Fruit fly (Drosophila melanogaster) ovary, adult (tissue): ENCODE results near the gene btn.

Experiments used
- CG17801 ChIP-seq: fragments of 200-800 bp; optimal IDR thresholded peaks from 2 replicates; lab custom pipeline; 2019; ENCODE audit warnings: missing biosample characterization, mild to moderate bottlenecking, missing genetic modification characterization, moderate library complexity; ENCODE audit not compliant: partially characterized antibody

The btn gene

DNA sequence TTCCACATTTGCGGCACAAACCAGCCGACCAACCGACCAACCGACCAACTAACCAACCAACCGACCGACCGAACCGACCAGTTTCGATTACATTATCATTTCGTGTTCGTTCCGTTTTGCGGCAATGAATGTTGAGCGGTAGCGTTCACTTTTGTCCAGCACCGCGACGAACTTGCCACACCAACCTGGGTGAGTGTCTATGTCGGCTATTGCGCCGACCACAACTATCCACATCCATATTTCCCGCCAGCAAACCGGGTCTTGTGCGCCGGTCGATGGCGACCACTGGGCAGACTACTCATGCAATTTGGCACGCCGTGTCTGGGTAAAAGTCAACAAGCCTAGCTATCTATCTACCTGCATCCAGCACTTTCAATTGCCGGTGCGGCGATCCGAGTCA lies 9.4 kb downstream of the btn start:
- TF ChIP-seq CG17801, result no peak

DNA sequence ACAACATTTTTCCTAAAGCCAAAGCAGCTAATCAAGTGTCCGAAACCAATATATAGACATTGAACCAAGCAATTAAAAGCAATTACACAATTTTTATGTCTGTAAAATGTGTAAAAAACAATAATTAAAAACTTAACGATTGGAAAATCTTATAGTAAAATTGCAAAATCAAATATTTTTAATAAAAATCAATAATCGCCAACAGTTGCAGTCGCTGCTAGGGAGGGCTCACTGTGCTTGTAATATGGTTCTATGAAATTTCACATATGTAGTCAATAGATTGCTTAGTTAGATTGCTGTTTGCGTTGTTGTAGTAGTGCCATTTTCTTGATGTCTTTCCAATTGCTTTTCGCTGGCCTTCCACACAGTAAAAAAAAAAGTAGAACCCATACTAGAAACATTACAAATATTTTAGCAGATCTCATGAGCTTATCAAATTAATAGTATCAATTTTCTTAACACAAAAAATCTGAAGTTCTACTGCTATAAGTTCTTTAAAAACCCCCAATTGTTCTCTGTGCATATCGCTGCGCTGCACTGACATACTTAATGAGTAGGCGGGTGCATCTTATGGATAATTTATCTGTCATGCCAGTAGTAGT lies 10.2 kb downstream of the btn start:
- TF ChIP-seq CG17801, result no peak

DNA sequence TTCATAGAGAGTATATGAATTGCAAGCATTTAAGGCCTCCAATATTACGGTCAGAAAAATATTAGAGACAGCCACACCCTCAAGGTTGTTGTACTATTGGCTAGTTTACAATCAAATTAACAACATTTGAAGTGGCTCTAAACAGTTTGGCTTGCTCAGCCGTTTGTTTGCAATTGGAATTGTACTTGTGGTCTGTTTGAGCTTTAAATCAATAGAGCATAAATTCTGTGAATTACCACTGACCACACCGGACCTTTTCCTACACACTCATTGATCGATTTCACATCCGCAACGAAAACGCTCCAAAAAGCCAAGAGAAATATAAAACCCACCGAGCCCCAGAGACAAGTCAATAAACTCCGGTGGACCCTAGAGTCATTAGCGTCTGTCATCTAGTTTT lies 12.8 kb downstream of the btn start:
- no peak for TF ChIP-seq CG17801

DNA sequence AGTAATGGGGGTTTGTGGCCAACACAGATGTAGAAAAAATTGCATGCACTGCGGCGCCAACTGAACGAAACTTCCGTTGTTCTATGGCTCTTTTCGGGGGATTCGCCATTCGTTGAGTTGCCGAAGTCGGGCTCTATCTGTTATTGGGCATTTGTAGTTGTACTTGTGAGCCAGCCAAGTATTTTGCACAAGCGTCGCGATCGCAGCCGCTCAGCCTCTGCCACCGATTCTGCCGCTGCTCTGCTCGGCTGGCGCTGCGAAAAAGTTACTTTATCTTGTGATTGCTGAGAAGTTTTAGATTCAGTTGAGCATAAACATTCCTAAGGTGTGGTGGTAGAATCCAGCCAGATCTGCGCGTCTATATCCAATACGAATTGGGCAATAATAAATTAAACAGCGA lies 16.5 kb downstream of the btn start, which contains the start of gene CG33110:
CG33110 (plus strand) TSS at position 301 of the 400 bp plus-strand sequence.
- no peak for TF ChIP-seq CG17801

DNA sequence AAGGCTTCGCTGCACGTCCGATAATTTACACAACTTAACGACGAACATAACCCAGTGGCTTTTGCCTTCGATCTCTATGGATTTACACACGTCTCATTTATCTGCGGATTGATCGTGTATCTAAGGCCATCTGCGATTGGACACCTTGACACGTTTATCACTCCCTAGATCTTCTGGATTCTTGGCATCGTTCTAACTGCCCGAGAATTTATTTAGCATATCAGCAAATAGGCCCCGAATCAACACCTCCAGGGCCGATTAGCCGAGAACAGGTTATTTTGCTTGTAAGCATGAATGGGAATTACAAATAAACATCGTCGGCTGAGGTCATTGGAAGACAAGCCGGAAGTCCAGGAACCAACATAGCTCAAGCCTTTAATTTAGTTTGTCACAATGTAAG lies 17.9 kb downstream of the btn start:
- TF ChIP-seq CG17801, result no peak

DNA sequence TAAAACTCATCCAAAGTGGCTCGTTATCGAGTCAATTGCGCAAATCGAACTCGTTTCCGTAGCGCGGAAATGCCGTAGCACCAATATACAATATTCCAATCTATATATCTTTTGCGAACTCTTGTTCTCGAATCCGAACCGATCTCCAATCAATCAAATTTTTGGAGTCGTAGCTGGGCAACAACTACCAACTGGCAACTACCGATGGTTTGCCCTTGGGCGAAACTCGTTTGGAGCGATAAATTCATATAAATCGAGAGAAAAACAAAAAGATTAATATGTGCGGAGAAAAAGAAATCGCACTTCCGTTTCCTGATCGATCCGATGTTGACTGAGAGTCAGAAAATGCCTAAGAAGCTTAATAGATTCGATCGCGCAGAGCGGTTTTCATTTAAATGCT lies 20.7 kb downstream of the btn start:
- TF ChIP-seq CG17801, result no peak

DNA sequence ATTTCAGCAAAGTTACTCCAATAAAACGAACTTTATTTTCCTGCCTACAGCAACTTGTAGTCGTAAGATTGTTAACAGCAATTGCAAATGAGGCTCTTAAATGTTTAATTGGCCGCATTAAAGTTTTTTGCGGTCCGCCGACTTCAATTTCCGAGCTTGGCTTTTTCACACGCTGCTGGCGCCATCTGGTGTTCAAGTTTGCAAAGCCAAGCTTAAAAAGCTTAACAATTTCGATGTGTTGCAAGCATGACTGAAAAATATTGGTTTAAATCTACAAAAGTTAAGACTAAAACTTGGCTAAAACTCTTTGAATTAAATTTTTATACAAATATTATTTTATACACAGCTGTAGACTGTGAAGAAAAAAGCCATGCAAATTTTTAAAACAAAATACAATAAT lies 21.7 kb downstream of the btn start:
- TF ChIP-seq CG17801, result no peak

DNA sequence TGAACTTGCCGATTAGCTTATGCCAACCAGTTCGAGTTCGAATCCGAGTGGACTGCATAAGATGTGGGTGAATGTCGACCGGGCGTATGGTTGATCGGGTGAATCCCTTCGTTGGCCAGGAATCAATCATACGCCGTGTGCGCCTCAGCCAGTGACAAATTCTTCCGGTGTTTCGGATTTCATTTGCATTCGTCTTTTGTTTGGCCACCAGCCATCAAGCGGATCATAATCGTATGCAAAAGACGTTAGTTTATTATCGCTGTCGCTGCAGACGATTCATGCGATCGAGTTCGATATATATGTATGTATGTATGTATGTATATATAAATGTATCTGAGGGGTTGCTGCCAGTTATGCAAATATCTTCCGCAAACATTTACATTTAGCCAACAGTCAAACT lies 22.3 kb downstream of the btn start:
- TF ChIP-seq CG17801, result no peak

DNA sequence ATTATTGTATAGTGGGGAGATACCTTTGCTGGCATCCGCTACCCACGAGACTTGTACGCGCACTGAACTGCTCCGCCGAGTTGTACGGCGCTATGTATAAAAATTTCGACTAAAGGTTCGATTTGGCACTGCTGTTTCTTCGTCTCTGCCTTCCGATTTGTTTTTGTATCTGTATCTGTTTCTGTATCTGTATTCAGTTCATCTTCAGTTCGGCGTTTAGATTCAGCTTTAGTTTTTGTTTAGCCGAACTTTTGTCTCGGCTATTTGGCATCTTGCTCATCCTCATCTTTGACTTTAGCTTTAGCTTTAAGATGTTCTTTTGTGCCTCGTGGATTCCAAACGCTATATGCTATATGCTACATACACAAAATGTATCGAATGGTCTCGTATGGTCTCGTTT lies 23.9 kb downstream of the btn start, which contains the start of gene sit:
sit (minus strand) TSS at position 71 of the 400 bp plus-strand sequence.
- TF ChIP-seq CG17801, result no peak

DNA sequence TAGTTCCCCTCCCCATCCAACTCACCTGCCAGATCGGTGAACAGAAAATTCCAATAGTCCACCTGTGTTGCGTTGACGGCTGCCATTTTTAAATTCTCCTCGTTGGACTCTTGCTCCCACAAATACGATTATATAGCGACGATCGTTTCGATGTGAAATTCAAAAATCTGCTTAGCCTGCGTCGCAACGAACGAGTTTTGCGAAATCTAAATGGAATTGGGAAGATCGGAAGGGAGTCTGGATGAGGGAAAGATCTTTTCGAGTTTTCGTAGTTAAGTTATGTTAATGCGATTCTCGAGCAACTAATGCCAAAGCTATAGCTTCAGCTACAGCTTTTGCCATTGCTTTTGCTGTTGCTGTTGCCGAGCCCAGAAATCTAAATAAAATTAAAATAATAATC lies 26.2 kb downstream of the btn start:
- no peak for TF ChIP-seq CG17801

DNA sequence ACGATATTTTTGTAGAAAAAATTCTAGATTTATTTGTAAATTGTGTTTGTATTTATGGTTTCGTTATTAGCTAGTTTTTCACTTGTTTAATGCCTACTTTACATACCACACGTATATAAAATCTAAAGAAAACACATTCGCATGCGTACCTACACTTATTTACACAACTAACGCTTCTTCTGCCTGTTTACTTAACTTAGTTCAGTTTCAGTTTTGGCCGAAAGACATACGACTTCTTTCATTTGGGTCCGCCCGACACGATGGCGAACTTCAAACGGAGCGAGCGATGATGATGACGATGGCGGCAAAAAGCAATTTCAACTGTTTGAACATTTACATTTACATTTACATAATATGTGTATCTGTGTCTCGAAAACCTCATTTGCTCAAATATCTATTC lies 28.0 kb downstream of the btn start:
- no peak for TF ChIP-seq CG17801

DNA sequence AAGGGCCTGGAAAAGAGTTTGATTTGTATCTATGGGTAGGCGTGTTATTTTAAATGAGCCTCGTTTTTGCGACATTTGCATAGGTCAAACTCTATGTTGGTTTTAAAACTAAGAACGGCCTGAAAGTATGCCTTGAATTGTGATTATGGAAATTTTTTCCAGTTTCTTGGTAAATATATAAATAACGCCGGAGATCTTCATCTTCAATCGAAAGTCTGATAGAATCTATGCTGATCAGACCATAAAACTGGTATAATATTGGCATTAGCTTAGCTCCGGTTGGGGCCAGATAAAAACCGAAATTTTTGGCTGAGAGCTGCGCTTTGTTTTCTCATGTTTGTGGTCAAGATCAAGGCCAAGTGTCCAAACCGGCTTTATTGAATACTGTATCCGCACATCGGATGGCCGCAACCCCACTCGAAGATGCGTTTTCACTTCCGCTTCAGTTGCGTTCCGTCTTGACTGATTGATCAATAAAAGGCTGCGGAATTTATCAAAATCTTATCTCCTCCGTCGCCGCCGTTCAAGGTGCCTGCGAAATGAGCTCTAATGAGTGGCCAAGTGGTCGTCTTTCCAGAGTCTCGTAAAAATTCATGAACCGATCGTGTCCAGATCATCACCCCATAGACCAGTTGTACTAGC lies 29.2 kb downstream of the btn start:
- TF ChIP-seq CG17801, result no peak

DNA sequence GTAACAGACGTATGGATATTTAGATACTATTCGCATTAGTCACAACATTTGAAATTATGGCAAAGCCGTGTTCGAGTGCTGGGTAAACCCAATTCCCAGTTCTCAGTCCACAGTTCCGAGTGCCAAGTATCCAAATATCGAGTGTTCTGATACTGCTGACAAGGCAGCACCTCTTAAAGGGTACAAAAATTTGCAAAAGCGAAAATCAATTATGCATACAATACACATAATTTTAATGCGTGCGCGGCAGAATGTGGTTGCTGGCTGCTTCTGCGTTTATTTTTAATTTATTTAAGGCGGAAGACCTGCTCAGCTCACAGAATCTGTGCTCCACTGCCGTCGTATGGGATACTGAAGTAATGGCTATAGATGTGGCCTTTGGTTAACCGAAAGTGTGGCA lies 33.7 kb downstream of the btn start:
- TF ChIP-seq CG17801, result no peak

DNA sequence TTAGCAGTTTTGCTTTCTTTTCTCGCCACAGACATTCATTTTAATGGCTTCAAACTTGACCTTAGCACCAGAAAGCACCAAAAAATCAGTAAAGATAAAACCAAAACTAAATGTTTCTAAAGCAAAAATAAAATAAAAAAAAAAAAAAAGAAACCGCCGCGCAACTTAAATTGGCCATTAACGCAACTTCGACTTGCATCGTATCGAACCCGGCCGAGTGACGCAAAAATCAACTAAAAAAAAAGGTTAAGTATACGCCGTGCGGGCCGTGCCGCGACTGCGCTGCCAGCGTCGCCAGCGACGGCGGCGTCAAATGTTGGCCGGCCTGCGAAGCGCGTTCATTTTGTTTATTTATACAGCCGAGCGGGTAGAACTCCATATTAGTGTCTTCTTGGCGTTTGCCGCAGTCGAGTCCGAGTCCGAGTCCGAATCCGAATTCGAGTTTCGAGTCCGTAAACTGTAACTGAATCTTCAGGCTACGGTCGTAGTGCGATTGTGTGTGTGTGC lies 36.1 kb downstream of the btn start, which contains the start of gene bond:
bond (plus strand) TSS at position 375 of the 507 bp plus-strand sequence.
- TF ChIP-seq CG17801, result peak; percentile 5

DNA sequence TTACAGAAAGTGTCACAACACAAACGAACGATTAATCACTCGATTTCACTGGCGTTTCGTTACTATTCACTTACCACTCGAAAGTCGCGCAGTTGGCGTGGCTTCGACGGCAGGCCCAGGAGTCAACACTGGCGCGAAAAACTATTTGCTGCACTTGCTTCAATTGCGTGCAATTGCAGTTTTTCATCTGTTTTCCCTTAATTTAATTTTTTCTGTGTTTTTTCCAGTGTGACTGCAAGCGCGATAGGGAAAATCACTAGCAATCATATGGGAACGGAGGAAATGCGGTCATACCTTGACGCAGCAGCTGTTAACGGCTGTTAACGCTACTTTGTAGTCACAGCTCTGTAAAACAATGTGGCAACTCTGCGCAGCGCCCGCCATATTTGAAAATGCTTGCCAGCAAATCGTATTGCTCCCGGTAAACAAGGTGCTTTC lies 38.8 kb downstream of the btn start, which contains the start of gene AdipoR:
AdipoR (minus strand) TSS at position 262 of the 438 bp plus-strand sequence.
- peak; percentile 15 for TF ChIP-seq CG17801

DNA sequence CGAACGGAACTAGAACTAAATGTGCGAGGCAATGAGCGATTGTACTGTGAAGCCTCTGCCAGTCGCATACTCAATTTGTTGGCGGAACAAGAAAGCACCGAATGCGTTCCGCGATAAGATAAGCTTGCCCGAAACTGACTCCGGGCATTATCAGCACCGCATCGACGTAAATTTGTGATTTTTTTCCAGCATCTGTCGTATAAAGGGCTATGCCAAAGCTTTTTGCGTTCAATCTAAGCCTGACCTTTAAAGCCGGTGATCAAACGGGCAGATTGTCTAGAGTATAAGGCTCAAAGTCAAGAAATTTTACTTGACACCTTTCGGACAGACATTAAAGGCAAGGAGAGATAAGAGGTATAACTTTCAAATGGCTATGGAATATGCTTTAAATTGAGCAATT lies 40.4 kb downstream of the btn start:
- TF ChIP-seq CG17801, result no peak

DNA sequence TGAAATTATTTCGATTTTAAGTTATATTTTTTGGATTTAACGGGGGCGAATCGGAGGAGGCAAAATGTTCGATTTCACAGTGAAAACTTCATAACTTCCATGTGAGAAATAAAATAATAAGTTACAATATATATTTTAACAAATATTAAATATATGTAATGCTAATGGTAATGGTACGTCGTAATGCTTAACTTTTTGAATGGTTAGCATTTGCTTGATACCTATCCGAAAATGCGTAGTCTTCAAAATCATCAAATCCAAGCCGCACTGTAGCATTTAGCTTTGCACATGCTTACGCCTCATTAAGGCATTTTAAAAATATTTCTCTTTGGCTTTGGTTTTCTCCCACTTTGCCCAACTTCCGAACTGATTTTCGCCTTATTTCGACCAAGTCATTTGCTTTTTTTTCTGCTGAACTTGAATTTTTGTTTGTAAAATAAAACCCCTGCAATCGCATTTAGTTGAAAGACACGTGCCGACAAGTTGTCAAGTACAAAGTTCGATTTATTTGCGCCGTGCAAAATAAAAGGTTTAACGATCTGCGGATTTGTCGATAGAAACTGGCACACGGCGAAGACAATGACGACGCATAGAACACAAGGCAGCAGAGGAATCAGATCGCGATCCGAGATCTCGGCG lies 43.5 kb downstream of the btn start:
- TF ChIP-seq CG17801, result peak; percentile 79

DNA sequence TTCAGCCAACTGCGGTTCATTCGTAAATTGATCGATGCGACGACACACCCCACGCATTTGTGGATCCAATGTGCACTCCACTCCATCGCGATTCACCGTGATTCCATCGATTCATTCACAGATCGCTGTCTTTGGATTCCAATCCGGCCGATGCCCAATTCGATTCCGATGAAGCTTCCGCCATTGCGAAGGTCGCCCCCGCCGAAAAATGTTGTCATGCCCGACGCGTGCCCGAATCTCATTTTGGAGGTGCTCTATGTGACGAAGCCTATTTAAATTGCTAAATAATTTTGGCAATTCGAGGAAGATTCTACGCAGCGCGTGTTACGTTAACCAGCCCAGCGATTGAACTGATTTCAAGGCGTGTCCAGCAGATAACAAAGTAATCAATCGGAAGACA lies 45.7 kb downstream of the btn start:
- no peak for TF ChIP-seq CG17801
